Worm (Caenorhabditis elegans) whole organism, L4 larva: ENCODE results near the gene egl-45.

Experiments used
- F10B5.3 ChIP-seq: sonication (generic microtip); optimal IDR thresholded peaks from 2 replicates; lab custom pipeline; 2016; ENCODE audit warnings: mild to moderate bottlenecking, missing genetic modification characterization, missing compliant biosample characterization
- R02D3.7 ChIP-seq: fragments of 150-350 bp; sonication (generic microtip); optimal IDR thresholded peaks from 3 replicates; lab custom pipeline; 2014; ENCODE audit warnings: missing biosample characterization, missing genetic modification characterization
- Y105C5A.15 ChIP-seq: fragments of 200-800 bp; sonication (Bioruptor generic); IDR thresholded peaks from 2 replicates; pipeline ENCODE4 v1.3.6; 2022; ENCODE audit warnings: missing genetic modification characterization, missing compliant biosample characterization
- Y48G9A.11 ChIP-seq: fragments of 200-800 bp; sonication (Bioruptor generic); IDR thresholded peaks from 2 replicates; pipeline ENCODE4 v1.3.6; 2022; ENCODE audit warnings: missing genetic modification reagents, missing genetic modification characterization, missing compliant biosample characterization
- aly-2 ChIP-seq: sonication (generic microtip); optimal IDR thresholded peaks from 2 replicates; lab custom pipeline; 2018; ENCODE audit warnings: missing biosample characterization, missing genetic modification characterization
- attf-4 ChIP-seq: sonication (generic microtip); optimal IDR thresholded peaks from 3 replicates; lab custom pipeline; 2017; ENCODE audit warnings: missing biosample characterization, missing genetic modification characterization
- ceh-20 ChIP-seq: fragments of 200-800 bp; sonication (Bioruptor generic); IDR thresholded peaks from 2 replicates; pipeline ENCODE4 v1.3.6; 2022; ENCODE audit warnings: missing genetic modification reagents, missing genetic modification characterization, missing compliant biosample characterization
- ceh-28 ChIP-seq: fragments of 150-350 bp; optimal IDR thresholded peaks from 2 replicates; lab custom pipeline; 2014; ENCODE audit warnings: missing biosample characterization, missing genetic modification reagents, missing genetic modification characterization
- ceh-62 ChIP-seq: sonication (generic microtip); optimal IDR thresholded peaks from 2 replicates; lab custom pipeline; 2017; ENCODE audit warnings: missing biosample characterization, missing genetic modification characterization
- daf-16 ChIP-seq, 3 experiments: sonication (generic microtip); optimal IDR thresholded peaks; 2 replicates each; lab custom pipeline; 2016 to 2017; ENCODE audit warnings: missing genetic modification characterization in 3 of 3, missing genetic modification reagents in 3 of 3, mild to moderate bottlenecking in 2 of 3, missing compliant biosample characterization in 2 of 3, missing biosample characterization in 1 of 3, moderate library complexity in 1 of 3
- daf-19 ChIP-seq: fragments of 200-800 bp; sonication (Bioruptor generic); conservative IDR thresholded peaks from 2 replicates; pipeline ENCODE4 v1.3.6; 2022; ENCODE audit warnings: missing genetic modification characterization, missing compliant biosample characterization
- dmd-6 ChIP-seq: fragments of 200-800 bp; sonication (Bioruptor generic); IDR thresholded peaks from 2 replicates; pipeline ENCODE4 v1.3.6; 2022; ENCODE audit warnings: missing genetic modification reagents, missing genetic modification characterization, missing compliant biosample characterization
- duxl-1 ChIP-seq: sonication (generic microtip); optimal IDR thresholded peaks from 2 replicates; lab custom pipeline; 2016; ENCODE audit warnings: mild to moderate bottlenecking, missing genetic modification characterization, moderate library complexity, missing compliant biosample characterization; ENCODE audit not compliant: poor library complexity
- fkh-10 ChIP-seq: fragments of 150-350 bp; optimal IDR thresholded peaks from 2 replicates; lab custom pipeline; 2014; ENCODE audit warnings: missing biosample characterization, missing genetic modification reagents, missing genetic modification characterization
- fos-1 ChIP-seq: fragments of 150-350 bp; optimal IDR thresholded peaks from 2 replicates; lab custom pipeline; 2014; ENCODE audit warnings: missing biosample characterization, missing genetic modification characterization
- hlh-11 ChIP-seq: fragments of 200-800 bp; sonication (Bioruptor generic); optimal IDR thresholded peaks from 2 replicates; lab custom pipeline; 2018; ENCODE audit warnings: mild to moderate bottlenecking, missing genetic modification characterization, missing compliant biosample characterization
- hlh-30 ChIP-seq: sonication (generic microtip); optimal IDR thresholded peaks from 2 replicates; lab custom pipeline; 2017; ENCODE audit warnings: antibody characterized with exemption, mild to moderate bottlenecking, missing genetic modification characterization, missing compliant biosample characterization; ENCODE audit not compliant: insufficient read depth
- hmg-1.1 ChIP-seq: fragments of 200-800 bp; sonication (Bioruptor generic); IDR thresholded peaks from 2 replicates; pipeline ENCODE4 v1.3.6; 2022; ENCODE audit warnings: missing genetic modification reagents, missing genetic modification characterization, missing compliant biosample characterization
- lim-7 ChIP-seq: fragments of 200-800 bp; sonication (Bioruptor generic); IDR thresholded peaks from 2 replicates; pipeline ENCODE4 v1.3.6; 2022; ENCODE audit warnings: missing genetic modification characterization, missing compliant biosample characterization
- lin-38 ChIP-seq: fragments of 200-800 bp; sonication (Bioruptor generic); IDR thresholded peaks from 2 replicates; pipeline ENCODE4 v1.3.6; 2022; ENCODE audit warnings: missing genetic modification reagents, missing genetic modification characterization, missing compliant biosample characterization
- lin-39 ChIP-seq: fragments of 150-350 bp; optimal IDR thresholded peaks from 2 replicates; lab custom pipeline; 2014; ENCODE audit warnings: missing biosample characterization, missing genetic modification reagents, missing genetic modification characterization
- lsy-2 ChIP-seq, 2 experiments: fragments of 150-350 bp in 1 of 2; sonication (generic microtip) in 1 of 2; optimal IDR thresholded peaks; 2 replicates each; lab custom pipeline; 2014 to 2017; ENCODE audit warnings: missing biosample characterization in 2 of 2, missing genetic modification characterization in 2 of 2
- madf-5 ChIP-seq, 2 experiments: fragments of 200-800 bp; sonication (Bioruptor generic); IDR thresholded peaks; 2 replicates each; pipeline ENCODE4 v1.3.6; 2022; ENCODE audit warnings: missing compliant biosample characterization in 2 of 2, missing genetic modification characterization in 2 of 2
- madf-9 ChIP-seq: fragments of 200-800 bp; sonication (Bioruptor generic); conservative IDR thresholded peaks from 2 replicates; pipeline ENCODE4 v1.3.6; 2022; ENCODE audit warnings: missing genetic modification reagents, missing genetic modification characterization, missing compliant biosample characterization
- mes-2 ChIP-seq: sonication (generic microtip); optimal IDR thresholded peaks from 2 replicates; lab custom pipeline; 2016; ENCODE audit warnings: missing genotype, mild to moderate bottlenecking, missing genetic modification characterization, missing compliant biosample characterization; ENCODE audit not compliant: poor library complexity, severe bottlenecking
- nhr-11 ChIP-seq: fragments of 150-350 bp; optimal IDR thresholded peaks from 2 replicates; lab custom pipeline; 2014; ENCODE audit warnings: missing biosample characterization, missing genetic modification characterization
- nhr-237 ChIP-seq: sonication (generic microtip); optimal IDR thresholded peaks from 2 replicates; lab custom pipeline; 2017; ENCODE audit warnings: missing biosample characterization, missing genetic modification characterization
- nhr-28 ChIP-seq: fragments of 150-350 bp; optimal IDR thresholded peaks from 2 replicates; lab custom pipeline; 2014; ENCODE audit warnings: missing biosample characterization, missing genetic modification characterization
- rbr-2 ChIP-seq: sonication (generic microtip); optimal IDR thresholded peaks from 2 replicates; lab custom pipeline; 2016; ENCODE audit warnings: missing genotype, missing genetic modification characterization, missing compliant biosample characterization
- sdz-12 ChIP-seq: fragments of 200-800 bp; sonication (Bioruptor generic); optimal IDR thresholded peaks from 2 replicates; lab custom pipeline; 2018; ENCODE audit warnings: mild to moderate bottlenecking, missing genetic modification characterization, missing compliant biosample characterization
- snpc-4 ChIP-seq: fragments of 150-350 bp; optimal IDR thresholded peaks from 2 replicates; lab custom pipeline; 2014; ENCODE audit warnings: missing biosample characterization, missing genetic modification characterization
- tra-1 ChIP-seq: fragments of 200-800 bp; sonication (Bioruptor generic); IDR thresholded peaks from 2 replicates; pipeline ENCODE4 v1.3.6; 2022; ENCODE audit warnings: missing genetic modification reagents, missing genetic modification characterization, missing compliant biosample characterization
- unc-130 ChIP-seq: sonication (generic microtip); optimal IDR thresholded peaks from 2 replicates; lab custom pipeline; 2016; ENCODE audit warnings: missing genetic modification reagents, missing genetic modification characterization, missing compliant biosample characterization
- unc-62 ChIP-seq, 3 experiments: fragments of 150-350 bp in 1 of 3; sonication (generic microtip); optimal IDR thresholded peaks in 2 of 3; peaks in 1 of 3; 1 replicate in 1 of 3; 2 replicates in 2 of 3; lab custom pipeline; 2014 to 2017; ENCODE audit warnings: missing biosample characterization in 3 of 3, missing genetic modification characterization in 3 of 3, missing genetic modification reagents in 3 of 3, missing genotype in 1 of 3
- zag-1 ChIP-seq: fragments of 150-350 bp; optimal IDR thresholded peaks from 2 replicates; lab custom pipeline; 2014; ENCODE audit warnings: missing biosample characterization, missing genetic modification characterization
- zip-2 ChIP-seq: fragments of 150-350 bp; optimal IDR thresholded peaks from 2 replicates; lab custom pipeline; 2014; ENCODE audit warnings: missing biosample characterization, missing genetic modification characterization
- ztf-7 ChIP-seq: fragments of 150-350 bp; optimal IDR thresholded peaks from 2 replicates; lab custom pipeline; 2014; ENCODE audit warnings: missing biosample characterization, missing genetic modification characterization

egl-45 gene

ce11 chrIII:7790522-7790921, 37.9 kb downstream of the egl-45 start:
- TF ChIP-seq hlh-30 (tag; lab: Kevin White, UChicago) (peak; percentile 7), fos-1 (tag; lab: Kevin White, UChicago) (no peak), daf-19 (GFP tag; lab: Robert Waterston, UW) (no peak), lsy-2 (tag; optimal IDR thresholded peaks at IDR 0.05; lab: Kevin White, UChicago) (peak in 1 of 2 experiments; percentile 68), ceh-62 (tag; lab: Kevin White, UChicago) (no peak), lin-38 (GFP tag; lab: Robert Waterston, UW) (no peak), ztf-7 (tag; lab: Kevin White, UChicago) (no peak), zip-2 (tag; lab: Kevin White, UChicago) (no peak), unc-62 (GFP tag; optimal IDR thresholded peaks at IDR 0.05 in 1 of 2; lab: Kevin White, UChicago) (peak in 1 of 2 experiments; percentile 75), unc-62 (tag; optimal IDR thresholded peaks at IDR 0.05; lab: Kevin White, UChicago) (no peak), nhr-237 (no peak), lim-7 (GFP tag; lab: Robert Waterston, UW) (no peak), Y105C5A.15 (GFP tag; lab: Robert Waterston, UW) (no peak), attf-4 (tag; lab: Kevin White, UChicago) (no peak)

- TF ChIP-seq ceh-28: no peak
- no peak for TF ChIP-seq lin-39 (tag; lab: Kevin White, UChicago)
- no peak for TF ChIP-seq sdz-12 (GFP tag; lab: Kevin White, UChicago)
- TF ChIP-seq dmd-6 (GFP tag; lab: Robert Waterston, UW): no peak
- no peak for TF ChIP-seq hlh-11 (tag; lab: Kevin White, UChicago)
- no peak for TF ChIP-seq fkh-10 (GFP tag; lab: Kevin White, UChicago)
Measured at ce11 chrIII:7788410-7788809, 40.0 kb downstream of the egl-45 start.

- TF ChIP-seq madf-9: no peak
- peak in 1 of 2 experiments; percentile 43 for TF ChIP-seq lsy-2 (tag; optimal IDR thresholded peaks at IDR 0.05; lab: Kevin White, UChicago)
- no peak for TF ChIP-seq zag-1 (tag; lab: Kevin White, UChicago)
- 0 out of 2 replicates have a peak, but pooled peaks have one; percentile 23 for TF ChIP-seq tra-1 (GFP tag; lab: Robert Waterston, UW)
- peak; percentile 7 for TF ChIP-seq duxl-1 (tag; lab: Kevin White, UChicago)
- no peak for TF ChIP-seq daf-16 (GFP tag; optimal IDR thresholded peaks at IDR 0.05; lab: Kevin White, UChicago)
- TF ChIP-seq daf-16 (tag; optimal IDR thresholded peaks at IDR 0.05; lab: Kevin White, UChicago): no peak
- TF ChIP-seq rbr-2 (tag; lab: Kevin White, UChicago): no peak
- TF ChIP-seq ceh-20: 0 out of 2 replicates have a peak, but pooled peaks have one; percentile 21
Measured at ce11 chrIII:7784201-7784600, 44.2 kb downstream of the egl-45 start.

- TF ChIP-seq unc-130 (GFP tag; lab: Kevin White, UChicago) (no peak), R02D3.7 (tag; lab: Kevin White, UChicago) (no peak), Y48G9A.11 (GFP tag; lab: Robert Waterston, UW) (no peak), hmg-1.1 (no peak), snpc-4 (no peak), tra-1 (GFP tag; lab: Robert Waterston, UW) (no peak), lin-38 (GFP tag; lab: Robert Waterston, UW) (no peak), F10B5.3 (tag; lab: Kevin White, UChicago) (no peak), madf-5 (GFP tag; IDR thresholded peaks at IDR 0.05; lab: Robert Waterston, UW) (no peak), aly-2 (tag; lab: Kevin White, UChicago) (no peak), nhr-28 (tag; lab: Kevin White, UChicago) (no peak), nhr-11 (tag; lab: Kevin White, UChicago) (no peak), zag-1 (tag; lab: Kevin White, UChicago) (no peak), mes-2 (tag; lab: Kevin White, UChicago) (no peak)
Measured at ce11 chrIII:7783354-7783753, 45.1 kb downstream of the egl-45 start, which contains the start of gene mab-5. TSS of gene mab-5 (minus strand) at chrIII:7783454.
